Fruit fly (Drosophila melanogaster): ENCODE results near the gene spn-A.

The spn-A gene

dm6 chr3R:30102806-30103619 is 47.2 kb upstream of the spn-A start (continued):
- TF ChIP-seq CG8290 (GFP tag; optimal IDR thresholded peaks at IDR 0.05) (no peak), CG8290 (tag; optimal IDR thresholded peaks at IDR 0.05) (no peak), CG4617 (GFP tag; optimal IDR thresholded peaks at IDR 0.05; ENCODE audit: borderline replicate concordance) (no peak), sna (GFP tag; IDR thresholded peaks at IDR 0.05; ENCODE audit: partially characterized antibody) (no peak), zf30C (GFP tag; optimal IDR thresholded peaks at IDR 0.05) (no peak), Scr (GFP tag; IDR thresholded peaks at IDR 0.05; ENCODE audit: partially characterized antibody) (no peak), dpn (GFP tag; optimal IDR thresholded peaks at IDR 0.05) (no peak), ssp (GFP tag; IDR thresholded peaks at IDR 0.05) (no peak), knrl (GFP tag; IDR thresholded peaks at IDR 0.05; ENCODE audit: partially characterized antibody) (no peak), cas (GFP tag; IDR thresholded peaks at IDR 0.05) (no peak), CG31224 (GFP tag; IDR thresholded peaks at IDR 0.05) (no peak), CG7786 (GFP tag; optimal IDR thresholded peaks at IDR 0.05) (no peak), slp2 (GFP tag; optimal IDR thresholded peaks at IDR 0.05) (no peak), Rx (GFP tag; IDR thresholded peaks at IDR 0.05) (no peak), CG17385 (GFP tag; optimal IDR thresholded peaks at IDR 0.05) (no peak), amos (GFP tag; IDR thresholded peaks at IDR 0.05; ENCODE audit: partially characterized antibody) (no peak), CG4854 (GFP tag; optimal IDR thresholded peaks at IDR 0.05) (no peak), CG3847 (GFP tag; IDR thresholded peaks at IDR 0.05) (no peak), gro (GFP tag; optimal IDR thresholded peaks at IDR 0.05) (no peak), ap (GFP tag; IDR thresholded peaks at IDR 0.05) (no peak), pfk (GFP tag; optimal IDR thresholded peaks at IDR 0.05) (no peak), CG6175 (GFP tag; IDR thresholded peaks at IDR 0.05) (no peak), HLHmδ (GFP tag; optimal IDR thresholded peaks at IDR 0.05) (no peak), Hmr (GFP tag; optimal IDR thresholded peaks at IDR 0.05) (peak; percentile 9), fd102C (GFP tag; optimal IDR thresholded peaks at IDR 0.05) (no peak), CG12219 (GFP tag; optimal IDR thresholded peaks at IDR 0.05) (no peak), H2.0 (GFP tag; IDR thresholded peaks at IDR 0.05) (0 out of 2 replicates have a peak, but pooled peaks have one; percentile 19), Deaf1 (tag; optimal IDR thresholded peaks at IDR 0.05) (peak; percentile 74), CG30020 (tag; optimal IDR thresholded peaks at IDR 0.05) (no peak), Kr (GFP tag; optimal IDR thresholded peaks at IDR 0.05) (no peak), Xrp1 (GFP tag; IDR thresholded peaks at IDR 0.05) (no peak), exex (tag; optimal IDR thresholded peaks at IDR 0.05) (peak; percentile 78), CG10959 (GFP tag; IDR thresholded peaks at IDR 0.05) (no peak), Abd-B (GFP tag; optimal IDR thresholded peaks at IDR 0.05) (no peak), caup (GFP tag; optimal IDR thresholded peaks at IDR 0.05; ENCODE audit: severe bottlenecking) (peak; percentile 12), CG9609 (GFP tag; optimal IDR thresholded peaks at IDR 0.05) (no peak), Dek (tag; optimal IDR thresholded peaks at IDR 0.05) (no peak), CG16815 (GFP tag; optimal IDR thresholded peaks at IDR 0.05) (no peak), emc (GFP tag; optimal IDR thresholded peaks at IDR 0.05) (no peak), CG11504 (tag; optimal IDR thresholded peaks at IDR 0.05) (no peak), psq (GFP tag; optimal IDR thresholded peaks at IDR 0.05) (no peak), Neu2 (GFP tag; optimal IDR thresholded peaks at IDR 0.05; ENCODE audit: borderline replicate concordance) (no peak), fd64A (GFP tag; optimal IDR thresholded peaks at IDR 0.05) (no peak), Six4 (GFP tag; optimal IDR thresholded peaks at IDR 0.05) (no peak), CG2129 (GFP tag; IDR thresholded peaks at IDR 0.05; ENCODE audit: partially characterized antibody) (no peak), chm (GFP tag; IDR thresholded peaks at IDR 0.05) (no peak), Dad (GFP tag; optimal IDR thresholded peaks at IDR 0.05) (no peak), esg (GFP tag; conservative IDR thresholded peaks at IDR 0.05) (no peak), wek (GFP tag; optimal IDR thresholded peaks at IDR 0.05) (no peak), eyg (GFP tag; optimal IDR thresholded peaks at IDR 0.05) (no peak)
